Fruit fly (Drosophila melanogaster) whole organism, embryonic: ENCODE data around the gene CG32801.

ENCODE experiments used
- Bdp1 ChIP-seq: fragments of 200-800 bp; sonication (Bioruptor generic); optimal IDR thresholded peaks from 3 replicates; lab custom pipeline; 2016; ENCODE audit warnings: missing biosample characterization, missing genetic modification characterization
- Bgb ChIP-seq: fragments of 200-800 bp; sonication (Bioruptor generic); IDR thresholded peaks from 2 replicates; pipeline ENCODE4 v1.3.6; 2022; ENCODE audit warnings: missing biosample characterization, missing genetic modification characterization; ENCODE audit not compliant: partially characterized antibody
- CG10654 ChIP-seq: fragments of 200-800 bp; sonication (Bioruptor generic); optimal IDR thresholded peaks from 2 replicates; lab custom pipeline; 2016; ENCODE audit warnings: missing biosample characterization, missing genetic modification characterization
- CG10959 ChIP-seq: fragments of 200-800 bp; sonication (Bioruptor generic); IDR thresholded peaks from 2 replicates; pipeline ENCODE4 v1.3.6; 2022; ENCODE audit warnings: missing biosample characterization, missing genetic modification characterization
- CG12219 ChIP-seq: fragments of 200-800 bp; sonication (Bioruptor generic); optimal IDR thresholded peaks from 3 replicates; lab custom pipeline; 2018; ENCODE audit warnings: missing biosample characterization, mild to moderate bottlenecking, missing genetic modification characterization
- CG15514 ChIP-seq: fragments of 200-800 bp; sonication (Bioruptor generic); optimal IDR thresholded peaks from 3 replicates; lab custom pipeline; 2017; ENCODE audit warnings: missing biosample characterization, missing genetic modification characterization, mild to moderate bottlenecking, moderate library complexity, missing genetic modification reagents
- CG17328 ChIP-seq: fragments of 200-800 bp; sonication (Bioruptor generic); IDR thresholded peaks from 2 replicates; pipeline ENCODE4 v1.3.6; 2022; ENCODE audit warnings: missing biosample characterization, missing genetic modification characterization
- CG18619 ChIP-seq: fragments of 200-800 bp; sonication (Bioruptor generic); optimal IDR thresholded peaks from 3 replicates; lab custom pipeline; 2017; ENCODE audit warnings: missing biosample characterization, mild to moderate bottlenecking, missing genetic modification characterization
- CG2712 ChIP-seq: fragments of 200-800 bp; optimal IDR thresholded peaks from 3 replicates; lab custom pipeline; 2019; ENCODE audit warnings: missing biosample characterization, mild to moderate bottlenecking, missing genetic modification characterization, moderate library complexity
- CG32532 ChIP-seq: fragments of 200-800 bp; sonication (Bioruptor generic); IDR thresholded peaks from 2 replicates; pipeline ENCODE4 v1.3.6; 2022; ENCODE audit warnings: missing biosample characterization, missing genetic modification characterization
- CG4404 ChIP-seq: fragments of 200-800 bp; sonication (Bioruptor generic); IDR thresholded peaks from 2 replicates; pipeline ENCODE4 v1.3.6; 2022; ENCODE audit warnings: missing biosample characterization, missing genetic modification characterization
- CG4617 ChIP-seq: fragments of 200-800 bp; sonication (Bioruptor generic); optimal IDR thresholded peaks from 3 replicates; lab custom pipeline; 2016; ENCODE audit warnings: missing biosample characterization, missing genetic modification characterization, borderline replicate concordance
- CG6175 ChIP-seq: fragments of 200-800 bp; sonication (Bioruptor generic); IDR thresholded peaks from 3 replicates; pipeline ENCODE4 v1.3.6; 2022; ENCODE audit warnings: missing biosample characterization, missing genetic modification characterization
- CG7271 ChIP-seq: fragments of 200-800 bp; sonication (Bioruptor generic); optimal IDR thresholded peaks from 2 replicates; lab custom pipeline; 2018; ENCODE audit warnings: missing biosample characterization, mild to moderate bottlenecking, missing genetic modification characterization, moderate library complexity
- CG7745 ChIP-seq: fragments of 200-800 bp; sonication (Bioruptor generic); optimal IDR thresholded peaks from 2 replicates; lab custom pipeline; 2018; ENCODE audit warnings: missing biosample characterization, mild to moderate bottlenecking, missing genetic modification characterization, moderate library complexity
- CG8359 ChIP-seq: fragments of 200-800 bp; sonication (Bioruptor generic); optimal IDR thresholded peaks from 2 replicates; lab custom pipeline; 2017; ENCODE audit warnings: missing biosample characterization, mild to moderate bottlenecking, missing genetic modification characterization, borderline replicate concordance
- CG9817 ChIP-seq: fragments of 200-800 bp; sonication (Bioruptor generic); optimal IDR thresholded peaks from 2 replicates; lab custom pipeline; 2018; ENCODE audit warnings: missing biosample characterization, mild to moderate bottlenecking, missing genetic modification characterization, moderate library complexity
- Camta ChIP-seq: fragments of 200-800 bp; sonication (Bioruptor generic); optimal IDR thresholded peaks from 2 replicates; lab custom pipeline; 2016; ENCODE audit warnings: missing biosample characterization, missing genetic modification characterization
- Dek ChIP-seq: fragments of 200-800 bp; sonication (Bioruptor generic); optimal IDR thresholded peaks from 3 replicates; lab custom pipeline; 2019; ENCODE audit warnings: missing biosample characterization, mild to moderate bottlenecking, missing genetic modification characterization, moderate library complexity
- Doc3 ChIP-seq: fragments of 200-800 bp; sonication (Bioruptor generic); IDR thresholded peaks from 3 replicates; pipeline ENCODE4 v1.3.6; 2022; ENCODE audit warnings: missing biosample characterization, missing genetic modification characterization; ENCODE audit not compliant: partially characterized antibody
- Ets65A ChIP-seq: fragments of 200-800 bp; sonication (Bioruptor generic); peaks from one replicate; lab custom pipeline; 2016; ENCODE audit warnings: missing biosample characterization, missing genetic modification characterization
- H2.0 ChIP-seq: fragments of 200-800 bp; sonication (Bioruptor generic); IDR thresholded peaks from 2 replicates; pipeline ENCODE4 v1.3.6; 2022; ENCODE audit warnings: missing biosample characterization, missing genetic modification characterization
- HLH54F ChIP-seq: fragments of 200-800 bp; sonication (Bioruptor generic); optimal IDR thresholded peaks from 3 replicates; lab custom pipeline; 2016; ENCODE audit warnings: missing biosample characterization, missing genetic modification characterization
- HLHmδ ChIP-seq: fragments of 200-800 bp; sonication (Bioruptor generic); optimal IDR thresholded peaks from 2 replicates; lab custom pipeline; 2018; ENCODE audit warnings: missing biosample characterization, mild to moderate bottlenecking, missing genetic modification characterization, moderate library complexity
- Kr ChIP-seq: fragments of 200-800 bp; sonication (Bioruptor generic); optimal IDR thresholded peaks from 2 replicates; lab custom pipeline; 2017; ENCODE audit warnings: missing biosample characterization, mild to moderate bottlenecking, missing genetic modification characterization
- MBD-R2 ChIP-seq: fragments of 200-800 bp; sonication (Bioruptor generic); IDR thresholded peaks from 2 replicates; pipeline ENCODE4 v1.3.6; 2022; ENCODE audit warnings: missing biosample characterization, missing genetic modification characterization
- Mad ChIP-seq: fragments of 200-800 bp; sonication (Bioruptor generic); optimal IDR thresholded peaks from 2 replicates; lab custom pipeline; 2016; ENCODE audit warnings: missing biosample characterization, missing genetic modification characterization
- Myb ChIP-seq: fragments of 200-800 bp; sonication (Bioruptor generic); optimal IDR thresholded peaks from 2 replicates; lab custom pipeline; 2016; ENCODE audit warnings: missing biosample characterization, missing genetic modification characterization
- Oaz ChIP-seq: fragments of 200-800 bp; sonication (Bioruptor generic); IDR thresholded peaks from 2 replicates; pipeline ENCODE4 v1.3.6; 2022; ENCODE audit warnings: missing biosample characterization, missing genetic modification characterization
- Ptx1 ChIP-seq: fragments of 200-800 bp; sonication (Bioruptor generic); IDR thresholded peaks from 2 replicates; pipeline ENCODE4 v1.3.6; 2022; ENCODE audit warnings: missing biosample characterization, missing genetic modification characterization
- YL-1 ChIP-seq: fragments of 200-800 bp; sonication (Bioruptor generic); optimal IDR thresholded peaks from 3 replicates; lab custom pipeline; 2017; ENCODE audit warnings: missing biosample characterization, mild to moderate bottlenecking, missing genetic modification characterization
- ato ChIP-seq: fragments of 200-800 bp; sonication (Bioruptor generic); IDR thresholded peaks from 2 replicates; pipeline ENCODE4 v1.3.6; 2022; ENCODE audit warnings: missing biosample characterization, missing genetic modification characterization; ENCODE audit not compliant: partially characterized antibody
- bigmax ChIP-seq: fragments of 200-800 bp; sonication (Bioruptor generic); optimal IDR thresholded peaks from 2 replicates; lab custom pipeline; 2018; ENCODE audit warnings: missing biosample characterization, mild to moderate bottlenecking, missing genetic modification characterization
- dimm ChIP-seq: fragments of 200-800 bp; sonication (Bioruptor generic); IDR thresholded peaks from 2 replicates; pipeline ENCODE4 v1.3.6; 2022; ENCODE audit warnings: missing biosample characterization, missing genetic modification characterization
- dmrt11E ChIP-seq: fragments of 200-800 bp; sonication (Bioruptor generic); optimal IDR thresholded peaks from 3 replicates; lab custom pipeline; 2018; ENCODE audit warnings: missing biosample characterization, mild to moderate bottlenecking, missing genetic modification characterization, moderate library complexity
- fd3F ChIP-seq: fragments of 200-800 bp; sonication (Bioruptor generic); optimal IDR thresholded peaks from 2 replicates; lab custom pipeline; 2018; ENCODE audit warnings: missing biosample characterization, mild to moderate bottlenecking, missing genetic modification characterization, moderate library complexity
- ham ChIP-seq: fragments of 200-800 bp; sonication (Bioruptor generic); IDR thresholded peaks from 2 replicates; pipeline ENCODE4 v1.3.6; 2022; ENCODE audit warnings: missing biosample characterization, missing genetic modification characterization
- ind ChIP-seq: fragments of 200-800 bp; sonication (Bioruptor generic); optimal IDR thresholded peaks from 3 replicates; lab custom pipeline; 2016; ENCODE audit warnings: missing biosample characterization, missing genetic modification characterization
- inv ChIP-seq: fragments of 200-800 bp; sonication (Bioruptor generic); IDR thresholded peaks from 2 replicates; pipeline ENCODE4 v1.3.6; 2022; ENCODE audit warnings: missing biosample characterization, missing genetic modification characterization; ENCODE audit not compliant: partially characterized antibody
- lab ChIP-seq: fragments of 200-800 bp; sonication (Bioruptor generic); optimal IDR thresholded peaks from 3 replicates; lab custom pipeline; 2017; ENCODE audit warnings: missing biosample characterization, missing genetic modification characterization, mild to moderate bottlenecking, moderate library complexity, missing genetic modification reagents
- pho ChIP-seq: fragments of 200-800 bp; sonication (Bioruptor generic); optimal IDR thresholded peaks from 2 replicates; lab custom pipeline; 2016; ENCODE audit warnings: missing biosample characterization, missing genetic modification characterization
- pnt ChIP-seq: fragments of 200-800 bp; sonication (Bioruptor generic); optimal IDR thresholded peaks from 3 replicates; lab custom pipeline; 2016; ENCODE audit warnings: missing biosample characterization, missing genetic modification characterization
- prd ChIP-seq, 3 experiments: fragments of >200 bp in 2 of 3; fragments of 200-800 bp in 1 of 3; sonication (Bioruptor generic) in 1 of 3; optimal IDR thresholded peaks in 2 of 3; IDR thresholded peaks in 1 of 3; 2 replicates in 2 of 3; 3 replicates in 1 of 3; pipeline versions ENCODE4 v1.3.6 to Lab custom; 2017 to 2022; ENCODE audit warnings: missing biosample characterization in 1 of 3, missing genetic modification characterization in 1 of 3
- ro ChIP-seq: fragments of 200-800 bp; sonication (Bioruptor generic); IDR thresholded peaks from 2 replicates; pipeline ENCODE4 v1.3.6; 2022; ENCODE audit warnings: missing biosample characterization, missing genetic modification characterization
- schlank ChIP-seq: fragments of 200-800 bp; sonication (Bioruptor generic); optimal IDR thresholded peaks from 2 replicates; lab custom pipeline; 2018; ENCODE audit warnings: missing biosample characterization, mild to moderate bottlenecking, missing genetic modification characterization
- sens-2 ChIP-seq: fragments of 200-800 bp; sonication (Bioruptor generic); IDR thresholded peaks from 2 replicates; pipeline ENCODE4 v1.3.6; 2022; ENCODE audit warnings: missing biosample characterization, missing genetic modification characterization
- sna ChIP-seq: fragments of 200-800 bp; sonication (Bioruptor generic); IDR thresholded peaks from 2 replicates; pipeline ENCODE4 v1.3.6; 2022; ENCODE audit warnings: missing biosample characterization, missing genetic modification characterization; ENCODE audit not compliant: partially characterized antibody
- stc ChIP-seq: fragments of 200-800 bp; sonication (Bioruptor generic); IDR thresholded peaks from 2 replicates; pipeline ENCODE4 v1.3.6; 2022; ENCODE audit warnings: missing biosample characterization, missing genetic modification characterization
- tap ChIP-seq: fragments of 200-800 bp; optimal IDR thresholded peaks from 3 replicates; lab custom pipeline; 2019; ENCODE audit warnings: missing biosample characterization, mild to moderate bottlenecking, missing genetic modification characterization, moderate library complexity
- usp ChIP-seq: fragments of >200 bp; optimal IDR thresholded peaks from 2 replicates; lab custom pipeline; 2017; ENCODE audit warnings: missing biosample characterization, missing genetic modification characterization

Gene CG32801

dm6 chrX:1907727-1908264, 4.8 kb upstream of the CG32801 start, which contains the start of gene mip130 (continued):
- TF ChIP-seq CG12219 (GFP tag; lab: Kevin White, UChicago) (peak; percentile 41), ham (GFP tag; lab: Robert Waterston, UW) (no peak), ro (GFP tag; lab: Robert Waterston, UW) (no peak), CG10959 (GFP tag; lab: Robert Waterston, UW) (no peak), sna (GFP tag; lab: Robert Waterston, UW) (peak; percentile 77), Ptx1 (peak; percentile 54), YL-1 (GFP tag; lab: Kevin White, UChicago) (no peak), prd (optimal IDR thresholded peaks at IDR 0.05; lab: Kevin White, UChicago) (no peak), prd (GFP tag; IDR thresholded peaks at IDR 0.05; lab: Robert Waterston, UW) (peak; percentile 40; the same call in 1 of the 3 replicates), ato (no peak), Camta (peak; percentile 54), Myb (peak; percentile 56), CG2712 (tag; lab: Kevin White, UChicago) (peak; percentile 56), pho (GFP tag; lab: Kevin White, UChicago) (no peak), stc (GFP tag; lab: Robert Waterston, UW) (no peak), bigmax (GFP tag; lab: Kevin White, UChicago) (no peak), lab (GFP tag; lab: Kevin White, UChicago) (peak; percentile 66), Bgb (peak; percentile 68), HLHmδ (no peak), Doc3 (GFP tag; lab: Robert Waterston, UW) (peak; percentile 56), CG6175 (GFP tag; lab: Robert Waterston, UW) (no peak), Mad (GFP tag; lab: Kevin White, UChicago) (no peak), CG4404 (GFP tag; lab: Robert Waterston, UW) (peak; percentile 8; the same call in 1 of the 2 replicates), Oaz (GFP tag; lab: Robert Waterston, UW) (0 out of 2 replicates have a peak, but pooled peaks have one; percentile 16), schlank (tag; lab: Kevin White, UChicago) (no peak), inv (GFP tag; lab: Robert Waterston, UW) (peak; percentile 65; the same call in 1 of the 2 replicates), usp (GFP tag; lab: Kevin White, UChicago) (no peak), CG32532 (GFP tag; lab: Robert Waterston, UW) (peak; percentile 33; the same call in 1 of the 2 replicates), CG17328 (GFP tag; lab: Robert Waterston, UW) (no peak), CG7271 (tag; lab: Kevin White, UChicago) (no peak), fd3F (GFP tag; lab: Kevin White, UChicago) (peak; percentile 34), CG15514 (no peak), H2.0 (GFP tag; lab: Robert Waterston, UW) (no peak), CG8359 (GFP tag; lab: Kevin White, UChicago) (no peak), Bdp1 (GFP tag; lab: Kevin White, UChicago) (no peak), Dek (peak; percentile 43), Ets65A (GFP tag; lab: Kevin White, UChicago) (peak; percentile 88), pnt (GFP tag; lab: Kevin White, UChicago) (peak; percentile 46), CG10654 (GFP tag; lab: Kevin White, UChicago) (peak; percentile 9), dmrt11E (peak; percentile 34), CG7745 (tag; lab: Kevin White, UChicago) (no peak), ind (GFP tag; lab: Kevin White, UChicago) (peak; percentile 57), MBD-R2 (GFP tag; lab: Robert Waterston, UW) (peak; percentile 62), CG9817 (tag; lab: Kevin White, UChicago) (peak; percentile 45), sens-2 (GFP tag; lab: Robert Waterston, UW) (no peak), dimm (no peak), tap (tag; lab: Kevin White, UChicago) (no peak), CG4617 (GFP tag; lab: Kevin White, UChicago) (peak; percentile 46), HLH54F (peak; percentile 3), Kr (GFP tag; lab: Kevin White, UChicago) (no peak), CG18619 (peak; percentile 53)
